Worm (Caenorhabditis elegans): ENCODE data around the gene rgl-1.

- TF ChIP-seq pha-4 (tag; optimal IDR thresholded peaks at IDR 0.05) (no peak), nhr-28 (tag; optimal IDR thresholded peaks at IDR 0.05) (no peak), nhr-11 (tag; optimal IDR thresholded peaks at IDR 0.05) (no peak)
Measured at ce11 chrX:3247768-3248167, 27.6 kb upstream of the rgl-1 start.

Measured in whole organism, L3 larva.